Worm (Caenorhabditis elegans) whole organism, young adult: Measurements from ENCODE around the gene rec-8.
A peak's percentile ranks its signal among the peaks of the same experiment; 100 is the strongest.

Experiments
- F22D6.2 ChIP-seq: sonication (generic microtip); optimal IDR thresholded peaks from 2 replicates; lab custom pipeline; 2016; ENCODE audit warnings: mild to moderate bottlenecking, missing genetic modification characterization, missing compliant biosample characterization
- unc-130 ChIP-seq: sonication (generic microtip); optimal IDR thresholded peaks from 2 replicates; lab custom pipeline; 2016; ENCODE audit warnings: missing genetic modification reagents, missing genetic modification characterization, missing compliant biosample characterization

DNA sequence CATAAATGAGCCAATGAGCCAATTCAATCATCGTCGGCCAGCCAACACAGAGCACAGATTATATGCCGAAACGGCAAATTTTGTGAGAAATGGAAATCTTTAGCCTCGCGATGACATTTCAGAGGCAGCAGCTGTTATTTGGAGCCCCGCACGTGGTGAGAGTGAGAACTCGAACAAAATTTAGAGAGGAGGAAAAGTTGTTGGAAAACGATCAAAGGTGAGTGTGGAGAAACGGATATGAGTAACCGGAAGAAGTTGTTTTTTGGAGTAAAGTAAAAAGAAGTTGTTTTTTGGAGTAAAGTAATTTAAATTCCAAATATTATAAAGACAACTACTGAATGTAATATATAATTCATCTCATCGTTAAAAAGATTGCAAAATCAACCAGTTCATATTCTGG is 45.7 kb upstream of the rec-8 start, which contains the start of gene Y62E10A.13:
- TF ChIP-seq unc-130 (GFP tag; lab: Kevin White, UChicago), result peak; percentile 49
- no peak for TF ChIP-seq F22D6.2
